Worm (Caenorhabditis elegans): ENCODE data around the gene fax-1.

- TF ChIP-seq sea-1 (GFP tag; conservative IDR thresholded peaks at IDR 0.05) (no peak), pes-1 (GFP tag; IDR thresholded peaks at IDR 0.05) (no peak), hnd-1 (tag; optimal IDR thresholded peaks at IDR 0.05) (no peak), tbx-11 (GFP tag; IDR thresholded peaks at IDR 0.05) (no peak), ets-7 (tag; optimal IDR thresholded peaks at IDR 0.05) (no peak), ceh-13 (GFP tag; optimal IDR thresholded peaks at IDR 0.05) (no peak), ama-1 (optimal IDR thresholded peaks at IDR 0.05) (no peak), flt-1 (GFP tag; IDR thresholded peaks at IDR 0.05) (no peak), aly-1 (tag; optimal IDR thresholded peaks at IDR 0.05) (no peak)
Measured at ce11 chrX:3247768-3248167, 48.6 kb upstream of the fax-1 start.
